Worm (Caenorhabditis elegans) whole organism, L2 larva: Measurements from ENCODE around the gene F22F7.4.
A peak's percentile ranks its signal among the peaks of the same experiment; 100 is the strongest.

ENCODE experiments used
- C34F6.9 ChIP-seq: fragments of 150-350 bp; optimal IDR thresholded peaks from 2 replicates; lab custom pipeline; 2014; ENCODE audit warnings: missing biosample characterization, missing genetic modification characterization
- F13H6.1 ChIP-seq: sonication (generic microtip); optimal IDR thresholded peaks from 2 replicates; lab custom pipeline; 2016; ENCODE audit warnings: missing genetic modification characterization, missing compliant biosample characterization
- Y55F3AM.14 ChIP-seq: fragments of 200-800 bp; sonication (Bioruptor generic); optimal IDR thresholded peaks from 2 replicates; lab custom pipeline; 2018; ENCODE audit warnings: mild to moderate bottlenecking, missing genetic modification characterization, missing compliant biosample characterization
- ZK546.5 ChIP-seq: sonication (generic microtip); optimal IDR thresholded peaks from 2 replicates; lab custom pipeline; 2017; ENCODE audit warnings: missing biosample characterization, missing genetic modification characterization
- alr-1 ChIP-seq: fragments of 150-350 bp; optimal IDR thresholded peaks from 2 replicates; lab custom pipeline; 2014; ENCODE audit warnings: missing biosample characterization, missing genetic modification characterization
- ama-1 ChIP-seq: fragments of 150-350 bp; optimal IDR thresholded peaks from 2 replicates; lab custom pipeline; 2018; ENCODE audit warnings: inconsistent platforms
- blmp-1 ChIP-seq: sonication (generic microtip); optimal IDR thresholded peaks from 2 replicates; lab custom pipeline; 2017; ENCODE audit warnings: missing genetic modification characterization, mild to moderate bottlenecking, missing compliant biosample characterization, antibody characterized with exemption, moderate library complexity; ENCODE audit not compliant: insufficient read depth
- ceh-16 ChIP-seq: fragments of 150-350 bp; optimal IDR thresholded peaks from 2 replicates; lab custom pipeline; 2014; ENCODE audit warnings: missing biosample characterization, missing genetic modification characterization
- crh-2 ChIP-seq: sonication (generic microtip); optimal IDR thresholded peaks from 2 replicates; lab custom pipeline; 2017; ENCODE audit warnings: missing biosample characterization, missing genetic modification characterization
- dmd-4 ChIP-seq: sonication (generic microtip); optimal IDR thresholded peaks from 2 replicates; lab custom pipeline; 2017; ENCODE audit warnings: missing biosample characterization, missing genetic modification characterization
- egl-27 ChIP-seq: sonication (generic microtip); optimal IDR thresholded peaks from 3 replicates; lab custom pipeline; 2017; ENCODE audit warnings: missing biosample characterization, missing genetic modification reagents, missing genetic modification characterization
- elt-1 ChIP-seq: fragments of 150-350 bp; optimal IDR thresholded peaks from 2 replicates; lab custom pipeline; 2014; ENCODE audit warnings: missing biosample characterization, missing genetic modification characterization
- elt-3 ChIP-seq: sonication (generic microtip); optimal IDR thresholded peaks from 2 replicates; lab custom pipeline; 2017; ENCODE audit warnings: missing biosample characterization, missing genetic modification characterization
- fos-1 ChIP-seq: fragments of 150-350 bp; optimal IDR thresholded peaks from 2 replicates; lab custom pipeline; 2014; ENCODE audit warnings: missing biosample characterization, missing genetic modification characterization
- gmeb-1 ChIP-seq: fragments of 150-350 bp; optimal IDR thresholded peaks from 2 replicates; lab custom pipeline; 2014; ENCODE audit warnings: missing biosample characterization, missing genetic modification characterization
- lin-11 ChIP-seq: fragments of 150-350 bp; sonication (generic microtip); optimal IDR thresholded peaks from 2 replicates; lab custom pipeline; 2014; ENCODE audit warnings: missing biosample characterization, missing genetic modification characterization, inconsistent platforms, mixed read lengths
- lin-13 ChIP-seq: fragments of 150-350 bp; optimal IDR thresholded peaks from 2 replicates; lab custom pipeline; 2014; ENCODE audit warnings: missing biosample characterization, missing genetic modification reagents, missing genetic modification characterization
- lin-39 ChIP-seq: fragments of 150-350 bp; optimal IDR thresholded peaks from 2 replicates; lab custom pipeline; 2014; ENCODE audit warnings: missing biosample characterization, missing genetic modification reagents, missing genetic modification characterization
- lsy-2 ChIP-seq, 2 experiments: fragments of 150-350 bp in 1 of 2; sonication (generic microtip) in 1 of 2; optimal IDR thresholded peaks; 2 replicates each; lab custom pipeline; 2014 to 2017; ENCODE audit warnings: missing biosample characterization in 2 of 2, missing genetic modification characterization in 2 of 2
- mdl-1 ChIP-seq, 2 experiments: fragments of 150-350 bp in 1 of 2; sonication (generic microtip) in 1 of 2; optimal IDR thresholded peaks; 2 replicates each; lab custom pipeline; 2017; ENCODE audit warnings: missing biosample characterization in 2 of 2, missing genetic modification characterization in 2 of 2
- nhr-10 ChIP-seq: sonication (generic microtip); optimal IDR thresholded peaks from 2 replicates; lab custom pipeline; 2017; ENCODE audit warnings: missing biosample characterization, missing genetic modification characterization
- nhr-129 ChIP-seq: fragments of 150-350 bp; optimal IDR thresholded peaks from 2 replicates; lab custom pipeline; 2014; ENCODE audit warnings: missing biosample characterization, missing genetic modification characterization
- nhr-21 ChIP-seq: fragments of 150-350 bp; optimal IDR thresholded peaks from 2 replicates; lab custom pipeline; 2014; ENCODE audit warnings: missing biosample characterization, missing genetic modification characterization
- nhr-23 ChIP-seq: fragments of 150-350 bp; optimal IDR thresholded peaks from 2 replicates; lab custom pipeline; 2014; ENCODE audit warnings: missing biosample characterization, missing genetic modification reagents, missing genetic modification characterization
- nhr-237 ChIP-seq: fragments of 150-350 bp; optimal IDR thresholded peaks from 2 replicates; lab custom pipeline; 2014; ENCODE audit warnings: missing biosample characterization, missing genetic modification characterization
- nhr-25 ChIP-seq: fragments of 150-350 bp; sonication (generic microtip); optimal IDR thresholded peaks from 3 replicates; lab custom pipeline; 2014; ENCODE audit warnings: missing biosample characterization, missing genetic modification characterization
- nhr-6 ChIP-seq: fragments of 150-350 bp; optimal IDR thresholded peaks from 2 replicates; lab custom pipeline; 2014; ENCODE audit warnings: missing biosample characterization, missing genetic modification characterization
- nhr-77 ChIP-seq: fragments of 150-350 bp; optimal IDR thresholded peaks from 2 replicates; lab custom pipeline; 2014; ENCODE audit warnings: missing biosample characterization, missing genetic modification characterization
- peb-1 ChIP-seq: fragments of 150-350 bp; optimal IDR thresholded peaks from 2 replicates; lab custom pipeline; 2014; ENCODE audit warnings: missing biosample characterization, missing genetic modification characterization
- sem-4 ChIP-seq: fragments of 150-350 bp; optimal IDR thresholded peaks from 2 replicates; lab custom pipeline; 2014; ENCODE audit warnings: missing biosample characterization, missing genetic modification reagents, missing genetic modification characterization
- skn-1 ChIP-seq: sonication (generic microtip); optimal IDR thresholded peaks from 2 replicates; lab custom pipeline; 2017; ENCODE audit warnings: missing biosample characterization, missing genetic modification characterization
- sma-3 ChIP-seq: sonication (generic microtip); optimal IDR thresholded peaks from 2 replicates; lab custom pipeline; 2016; ENCODE audit warnings: missing genetic modification reagents, missing genetic modification characterization, missing compliant biosample characterization
- sma-9 ChIP-seq, 2 experiments: fragments of 150-350 bp in 1 of 2; sonication (generic microtip) in 1 of 2; optimal IDR thresholded peaks; 2 replicates each; lab custom pipeline; 2014 to 2016; ENCODE audit warnings: missing genetic modification characterization in 2 of 2, mild to moderate bottlenecking in 1 of 2, missing biosample characterization in 1 of 2, missing compliant biosample characterization in 1 of 2, missing genetic modification reagents in 1 of 2, moderate library complexity in 1 of 2
- snpc-4 ChIP-seq: fragments of 150-350 bp; optimal IDR thresholded peaks from 2 replicates; lab custom pipeline; 2014; ENCODE audit warnings: missing biosample characterization, missing genetic modification characterization
- unc-55 ChIP-seq: fragments of 150-350 bp; sonication (generic microtip); optimal IDR thresholded peaks from 3 replicates; lab custom pipeline; 2014; ENCODE audit warnings: missing biosample characterization, missing genetic modification reagents, missing genetic modification characterization
- zag-1 ChIP-seq: fragments of 150-350 bp; optimal IDR thresholded peaks from 2 replicates; lab custom pipeline; 2014; ENCODE audit warnings: missing biosample characterization, missing genetic modification characterization
- ztf-11 ChIP-seq: sonication (generic microtip); optimal IDR thresholded peaks from 2 replicates; lab custom pipeline; 2017; ENCODE audit warnings: missing biosample characterization, missing genetic modification characterization
- ztf-4 ChIP-seq: fragments of 150-350 bp; optimal IDR thresholded peaks from 2 replicates; lab custom pipeline; 2014; ENCODE audit warnings: missing biosample characterization, missing genetic modification characterization

The F22F7.4 gene

ce11 chrV:2067985-2068499, 37.8 kb downstream of the F22F7.4 start, which contains the start of gene lbp-9:
TSS of gene lbp-9 (plus strand) at chrV:2068449.
- no peak for TF ChIP-seq ztf-11 (tag; lab: Kevin White, UChicago)
- peak; percentile 79 for TF ChIP-seq nhr-129 (tag; lab: Kevin White, UChicago)
- peak; percentile 26 for TF ChIP-seq gmeb-1
- peak; percentile 49 for TF ChIP-seq sma-9 (GFP tag; optimal IDR thresholded peaks at IDR 0.05; lab: Kevin White, UChicago)
- TF ChIP-seq sma-9 (tag; optimal IDR thresholded peaks at IDR 0.05; lab: Kevin White, UChicago): no peak
- TF ChIP-seq mdl-1 (tag; optimal IDR thresholded peaks at IDR 0.05; lab: Kevin White, UChicago): peak in 1 of 2 experiments; percentile 53
- TF ChIP-seq C34F6.9: peak; percentile 88
- no peak for TF ChIP-seq Y55F3AM.14
- TF ChIP-seq lsy-2 (tag; optimal IDR thresholded peaks at IDR 0.05; lab: Kevin White, UChicago): peak in 1 of 2 experiments; percentile 59
- TF ChIP-seq peb-1 (tag; lab: Kevin White, UChicago): no peak
- no peak for TF ChIP-seq alr-1 (tag; lab: Kevin White, UChicago)
- TF ChIP-seq blmp-1 (tag; lab: Kevin White, UChicago): peak; percentile 2
- TF ChIP-seq sma-3 (GFP tag; lab: Kevin White, UChicago): peak; percentile 72
- TF ChIP-seq nhr-77 (tag; lab: Kevin White, UChicago): no peak
- TF ChIP-seq F13H6.1: peak; percentile 25
- TF ChIP-seq ZK546.5 (tag; lab: Kevin White, UChicago): no peak
- peak; percentile 20 for TF ChIP-seq egl-27 (tag; lab: Kevin White, UChicago)
- TF ChIP-seq fos-1 (tag; lab: Kevin White, UChicago): peak; percentile 34
- TF ChIP-seq ztf-4 (tag; lab: Kevin White, UChicago): peak; percentile 64
- TF ChIP-seq elt-3: no peak
- TF ChIP-seq nhr-21 (tag; lab: Kevin White, UChicago): no peak
- TF ChIP-seq nhr-25: peak; percentile 87
- TF ChIP-seq nhr-237: no peak
- peak; percentile 83 for TF ChIP-seq crh-2 (tag; lab: Kevin White, UChicago)
- TF ChIP-seq sem-4 (tag; lab: Kevin White, UChicago): peak; percentile 1

DNA sequence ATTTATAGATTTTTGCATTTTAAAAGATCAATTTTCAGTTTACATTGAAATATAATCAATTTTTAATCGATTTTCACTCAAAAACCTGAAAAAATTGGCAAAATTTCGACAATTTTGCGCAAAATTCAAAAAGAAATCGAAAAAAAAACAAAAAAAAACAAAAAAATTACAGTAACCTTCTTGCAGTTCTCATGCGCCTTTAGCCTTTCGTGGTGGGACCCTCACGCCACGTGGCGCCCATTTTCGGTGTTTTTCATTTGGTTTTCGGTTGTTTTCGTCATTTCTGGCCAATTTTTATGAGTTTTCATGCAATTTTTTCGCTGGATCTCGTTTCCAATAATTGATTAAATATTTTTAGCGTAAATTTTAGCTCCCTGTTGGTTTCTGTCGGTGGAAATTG, 38.5 kb downstream of the F22F7.4 start:
- no peak for TF ChIP-seq F13H6.1
- no peak for TF ChIP-seq snpc-4 (tag; lab: Kevin White, UChicago)
- TF ChIP-seq fos-1 (tag; lab: Kevin White, UChicago): no peak
- peak in 1 of 2 experiments; percentile 1 for TF ChIP-seq lsy-2 (tag; optimal IDR thresholded peaks at IDR 0.05; lab: Kevin White, UChicago)
- TF ChIP-seq zag-1 (tag; lab: Kevin White, UChicago): no peak

ce11 chrV:2066780-2067179, 39.1 kb downstream of the F22F7.4 start, which contains the start of gene nhr-86:
TSS of gene nhr-86 (minus strand) at chrV:2066850.
- TF ChIP-seq ceh-16 (tag; lab: Kevin White, UChicago) (no peak), ztf-11 (tag; lab: Kevin White, UChicago) (no peak), fos-1 (tag; lab: Kevin White, UChicago) (peak; percentile 30), nhr-21 (tag; lab: Kevin White, UChicago) (no peak), mdl-1 (tag; optimal IDR thresholded peaks at IDR 0.05; lab: Kevin White, UChicago) (no peak), ztf-4 (tag; lab: Kevin White, UChicago) (no peak), nhr-10 (no peak), lin-11 (tag; lab: Kevin White, UChicago) (no peak), dmd-4 (no peak), ama-1 (lab: Kevin White, UChicago) (peak; percentile 5), gmeb-1 (peak; percentile 2), nhr-23 (tag; lab: Kevin White, UChicago) (no peak), elt-1 (no peak), crh-2 (tag; lab: Kevin White, UChicago) (peak; percentile 8), peb-1 (tag; lab: Kevin White, UChicago) (no peak), nhr-129 (tag; lab: Kevin White, UChicago) (peak; percentile 28), sma-9 (GFP tag; optimal IDR thresholded peaks at IDR 0.05; lab: Kevin White, UChicago) (no peak), sma-9 (tag; optimal IDR thresholded peaks at IDR 0.05; lab: Kevin White, UChicago) (no peak), nhr-237 (no peak), sma-3 (GFP tag; lab: Kevin White, UChicago) (no peak), skn-1 (no peak)
- TF ChIP-seq, all 48 proteins: peak for 5

ce11 chrV:2057324-2057723, 48.6 kb downstream of the F22F7.4 start, which contains the start of gene comt-3:
TSS of gene comt-3 (plus strand) at chrV:2057537.
- TF ChIP-seq fos-1 (tag; lab: Kevin White, UChicago): no peak
- TF ChIP-seq lin-13 (GFP tag; lab: Kevin White, UChicago): no peak
- TF ChIP-seq F13H6.1: no peak
- no peak for TF ChIP-seq elt-1
- no peak for TF ChIP-seq nhr-23 (tag; lab: Kevin White, UChicago)
- no peak for TF ChIP-seq nhr-6 (tag; lab: Kevin White, UChicago)
- TF ChIP-seq lin-39 (tag; lab: Kevin White, UChicago): no peak
- no peak for TF ChIP-seq mdl-1 (tag; optimal IDR thresholded peaks at IDR 0.05; lab: Kevin White, UChicago)
- TF ChIP-seq unc-55 (GFP tag; lab: Kevin White, UChicago): peak; percentile 41
- no peak for TF ChIP-seq snpc-4 (tag; lab: Kevin White, UChicago)
- no peak for TF ChIP-seq sma-3 (GFP tag; lab: Kevin White, UChicago)
- TF ChIP-seq lin-11 (tag; lab: Kevin White, UChicago): no peak
- TF ChIP-seq skn-1: peak; percentile 58
- no peak for TF ChIP-seq sem-4 (tag; lab: Kevin White, UChicago)
- TF ChIP-seq gmeb-1: no peak
- TF ChIP-seq peb-1 (tag; lab: Kevin White, UChicago): no peak
